Fruit fly (Drosophila melanogaster) whole organism, embryonic: ENCODE data around the gene CG46439.

Experiments used
- Adf1 ChIP-seq: fragments of 200-800 bp; sonication (Bioruptor generic); IDR thresholded peaks from 2 replicates; pipeline ENCODE4 v1.3.6; 2022; ENCODE audit warnings: missing biosample characterization, missing genetic modification characterization
- Atf6 ChIP-seq: fragments of 200-800 bp; sonication (Bioruptor generic); IDR thresholded peaks from 2 replicates; pipeline ENCODE4 v1.3.6; 2022; ENCODE audit warnings: missing biosample characterization, missing genetic modification characterization
- CG10366 ChIP-seq: fragments of 200-800 bp; sonication (Bioruptor generic); IDR thresholded peaks from 2 replicates; pipeline ENCODE4 v1.3.6; 2022; ENCODE audit warnings: missing biosample characterization, missing genetic modification characterization
- CG11504 ChIP-seq: fragments of 200-800 bp; sonication (Bioruptor generic); optimal IDR thresholded peaks from 3 replicates; lab custom pipeline; 2019; ENCODE audit warnings: missing biosample characterization, mild to moderate bottlenecking, missing genetic modification characterization, moderate library complexity
- CG11696 ChIP-seq: fragments of 200-800 bp; sonication (Bioruptor generic); IDR thresholded peaks from 2 replicates; pipeline ENCODE4 v1.3.6; 2022; ENCODE audit warnings: missing biosample characterization, missing genetic modification characterization
- CG12744 ChIP-seq: fragments of 200-800 bp; sonication (Bioruptor generic); optimal IDR thresholded peaks from 2 replicates; lab custom pipeline; 2016; ENCODE audit warnings: missing biosample characterization, missing genetic modification characterization
- CG12942 ChIP-seq: fragments of 200-800 bp; sonication (Bioruptor generic); optimal IDR thresholded peaks from 3 replicates; lab custom pipeline; 2016; ENCODE audit warnings: missing biosample characterization, missing genetic modification characterization
- CG13424 ChIP-seq: fragments of 200-800 bp; sonication (Bioruptor generic); optimal IDR thresholded peaks from 2 replicates; lab custom pipeline; 2019; ENCODE audit warnings: missing biosample characterization, mild to moderate bottlenecking, missing genetic modification characterization, moderate library complexity
- CG17612 ChIP-seq: fragments of 200-800 bp; sonication (Bioruptor generic); IDR thresholded peaks from 2 replicates; pipeline ENCODE4 v1.3.6; 2022; ENCODE audit warnings: missing biosample characterization, missing genetic modification characterization
- CG17802 ChIP-seq: fragments of 200-800 bp; sonication (Bioruptor generic); optimal IDR thresholded peaks from 2 replicates; lab custom pipeline; 2018; ENCODE audit warnings: missing biosample characterization, mild to moderate bottlenecking, missing genetic modification characterization, moderate library complexity
- CG18262 ChIP-seq: fragments of 200-800 bp; optimal IDR thresholded peaks from 3 replicates; lab custom pipeline; 2019; ENCODE audit warnings: missing biosample characterization, mild to moderate bottlenecking, missing genetic modification characterization, moderate library complexity
- CG30431 ChIP-seq: fragments of 200-800 bp; sonication (Bioruptor generic); optimal IDR thresholded peaks from 2 replicates; lab custom pipeline; 2017; ENCODE audit warnings: missing biosample characterization, missing genetic modification characterization
- CG31365 ChIP-seq: fragments of 200-800 bp; sonication (Bioruptor generic); optimal IDR thresholded peaks from 2 replicates; lab custom pipeline; 2018; ENCODE audit warnings: missing biosample characterization, mild to moderate bottlenecking, missing genetic modification characterization
- CG3281 ChIP-seq: fragments of 200-800 bp; sonication (Bioruptor generic); optimal IDR thresholded peaks from 3 replicates; lab custom pipeline; 2017; ENCODE audit warnings: missing biosample characterization, mild to moderate bottlenecking, missing genetic modification characterization
- CG4820 ChIP-seq: fragments of 200-800 bp; sonication (Bioruptor generic); optimal IDR thresholded peaks from 3 replicates; lab custom pipeline; 2016; ENCODE audit warnings: missing biosample characterization, missing genetic modification characterization
- CG6254 ChIP-seq: fragments of 200-800 bp; sonication (Bioruptor generic); optimal IDR thresholded peaks from 3 replicates; lab custom pipeline; 2017; ENCODE audit warnings: mild to moderate bottlenecking, missing biosample characterization, missing genetic modification reagents, missing genetic modification characterization
- CG6272 ChIP-seq: fragments of 200-800 bp; sonication (Bioruptor generic); IDR thresholded peaks from 2 replicates; pipeline ENCODE4 v1.3.6; 2022; ENCODE audit warnings: missing biosample characterization, missing genetic modification characterization
- CG7357 ChIP-seq: fragments of 200-800 bp; sonication (Bioruptor generic); IDR thresholded peaks from 3 replicates; pipeline ENCODE4 v1.3.6; 2022; ENCODE audit warnings: missing biosample characterization, missing genetic modification characterization
- CG7963 ChIP-seq: fragments of 200-800 bp; sonication (Bioruptor generic); IDR thresholded peaks from 3 replicates; pipeline ENCODE4 v1.3.6; 2022; ENCODE audit warnings: missing biosample characterization, missing genetic modification characterization; ENCODE audit not compliant: partially characterized antibody
- CG8388 ChIP-seq: fragments of 200-800 bp; sonication (Bioruptor generic); optimal IDR thresholded peaks from 2 replicates; lab custom pipeline; 2019; ENCODE audit warnings: missing biosample characterization, mild to moderate bottlenecking, missing genetic modification characterization, moderate library complexity
- CG8478 ChIP-seq: fragments of >200 bp; optimal IDR thresholded peaks from 2 replicates; lab custom pipeline; 2018
- CG8765 ChIP-seq: fragments of 200-800 bp; sonication (Bioruptor generic); IDR thresholded peaks from 2 replicates; pipeline ENCODE4 v1.3.6; 2022; ENCODE audit warnings: missing biosample characterization, missing genetic modification characterization
- CG9876 ChIP-seq: fragments of 200-800 bp; sonication (Bioruptor generic); optimal IDR thresholded peaks from 2 replicates; lab custom pipeline; 2016; ENCODE audit warnings: missing biosample characterization, missing genetic modification characterization
- Chrac-16 ChIP-seq: fragments of 200-800 bp; sonication (Bioruptor generic); optimal IDR thresholded peaks from 3 replicates; lab custom pipeline; 2016; ENCODE audit warnings: missing biosample characterization, missing genetic modification characterization
- E2f2 ChIP-seq: fragments of 200-800 bp; sonication (Bioruptor generic); IDR thresholded peaks from 2 replicates; pipeline ENCODE4 v1.3.6; 2022; ENCODE audit warnings: missing biosample characterization, missing genetic modification characterization
- Gug ChIP-seq: fragments of 200-800 bp; sonication (Bioruptor generic); IDR thresholded peaks from 4 replicates; pipeline ENCODE4 v1.3.6; 2022; ENCODE audit warnings: missing biosample characterization, missing genetic modification characterization
- HHEX ChIP-seq: fragments of 200-800 bp; sonication (Bioruptor generic); optimal IDR thresholded peaks from 3 replicates; lab custom pipeline; 2017; ENCODE audit warnings: missing biosample characterization, mild to moderate bottlenecking, missing genetic modification characterization, missing genetic modification reagents
- HLH54F ChIP-seq: fragments of 200-800 bp; sonication (Bioruptor generic); optimal IDR thresholded peaks from 3 replicates; lab custom pipeline; 2016; ENCODE audit warnings: missing biosample characterization, missing genetic modification characterization
- HmgD ChIP-seq: fragments of 200-800 bp; sonication (Bioruptor generic); optimal IDR thresholded peaks from 3 replicates; lab custom pipeline; 2016; ENCODE audit warnings: missing biosample characterization, missing genetic modification characterization
- HmgZ ChIP-seq: fragments of 200-800 bp; sonication (Bioruptor generic); optimal IDR thresholded peaks from 2 replicates; lab custom pipeline; 2018; ENCODE audit warnings: missing biosample characterization, mild to moderate bottlenecking, missing genetic modification characterization
- NC2β ChIP-seq: fragments of 200-800 bp; sonication (Bioruptor generic); optimal IDR thresholded peaks from 2 replicates; lab custom pipeline; 2016; ENCODE audit warnings: missing biosample characterization, missing genetic modification characterization
- NK7.1 ChIP-seq: fragments of 200-800 bp; sonication (Bioruptor generic); optimal IDR thresholded peaks from 3 replicates; lab custom pipeline; 2016; ENCODE audit warnings: missing biosample characterization, missing genetic modification characterization
- Neu2 ChIP-seq: fragments of 200-800 bp; sonication (Bioruptor generic); optimal IDR thresholded peaks from 3 replicates; lab custom pipeline; 2016; ENCODE audit warnings: missing biosample characterization, missing genetic modification characterization, borderline replicate concordance
- Six4 ChIP-seq: fragments of 200-800 bp; sonication (Bioruptor generic); optimal IDR thresholded peaks from 2 replicates; lab custom pipeline; 2016; ENCODE audit warnings: missing biosample characterization, missing genetic modification characterization
- Sox102F ChIP-seq: fragments of 200-800 bp; sonication (Bioruptor generic); optimal IDR thresholded peaks from 2 replicates; lab custom pipeline; 2018; ENCODE audit warnings: missing biosample characterization, mild to moderate bottlenecking, missing genetic modification characterization, moderate library complexity
- TFAM ChIP-seq: fragments of 200-800 bp; sonication (Bioruptor generic); optimal IDR thresholded peaks from 2 replicates; lab custom pipeline; 2017; ENCODE audit warnings: missing biosample characterization, missing genetic modification characterization, inconsistent platforms
- bbx ChIP-seq: fragments of 200-800 bp; sonication (Bioruptor generic); IDR thresholded peaks from 2 replicates; pipeline ENCODE4 v1.3.6; 2022; ENCODE audit warnings: missing biosample characterization, missing genetic modification characterization; ENCODE audit not compliant: partially characterized antibody
- chinmo ChIP-seq: fragments of 200-800 bp; sonication (Bioruptor generic); IDR thresholded peaks from 4 replicates; pipeline ENCODE4 v1.3.6; 2022; ENCODE audit warnings: missing biosample characterization, missing genetic modification characterization; ENCODE audit not compliant: partially characterized antibody
- dan ChIP-seq: fragments of 200-800 bp; sonication (Bioruptor generic); IDR thresholded peaks from 2 replicates; pipeline ENCODE4 v1.3.6; 2022; ENCODE audit warnings: missing biosample characterization, missing genetic modification characterization
- dati ChIP-seq: fragments of 200-800 bp; sonication (Bioruptor generic); IDR thresholded peaks from 2 replicates; pipeline ENCODE4 v1.3.6; 2022; ENCODE audit warnings: missing biosample characterization, missing genetic modification characterization
- dpn ChIP-seq, 2 experiments: fragments of 200-800 bp; sonication (Bioruptor generic); optimal IDR thresholded peaks; 3 replicates each; lab custom pipeline; 2016; ENCODE audit warnings: missing biosample characterization in 2 of 2, missing genetic modification characterization in 2 of 2
- gce ChIP-seq: fragments of 200-800 bp; sonication (Bioruptor generic); IDR thresholded peaks from 3 replicates; pipeline ENCODE4 v1.3.6; 2022; ENCODE audit warnings: missing biosample characterization, missing genetic modification characterization
- hbn ChIP-seq: fragments of 200-800 bp; sonication (Bioruptor generic); IDR thresholded peaks from 2 replicates; pipeline ENCODE4 v1.3.6; 2022; ENCODE audit warnings: missing biosample characterization, missing genetic modification characterization; ENCODE audit not compliant: partially characterized antibody
- nmo ChIP-seq: fragments of 200-800 bp; sonication (Bioruptor generic); optimal IDR thresholded peaks from 2 replicates; lab custom pipeline; 2018; ENCODE audit warnings: missing biosample characterization, mild to moderate bottlenecking, missing genetic modification characterization, moderate library complexity
- pfk ChIP-seq: fragments of 200-800 bp; sonication (Bioruptor generic); optimal IDR thresholded peaks from 2 replicates; lab custom pipeline; 2018; ENCODE audit warnings: missing biosample characterization, mild to moderate bottlenecking, missing genetic modification characterization, moderate library complexity
- run ChIP-seq: fragments of 200-800 bp; sonication (Bioruptor generic); optimal IDR thresholded peaks from 3 replicates; lab custom pipeline; 2018; ENCODE audit warnings: missing biosample characterization, mild to moderate bottlenecking, missing genetic modification characterization
- sim ChIP-seq: fragments of 200-800 bp; sonication (Bioruptor generic); IDR thresholded peaks from 2 replicates; pipeline ENCODE4 v1.3.6; 2022; ENCODE audit warnings: missing biosample characterization, missing genetic modification characterization
- ssp ChIP-seq: fragments of 200-800 bp; sonication (Bioruptor generic); IDR thresholded peaks from 2 replicates; pipeline ENCODE4 v1.3.6; 2022; ENCODE audit warnings: missing biosample characterization, missing genetic modification characterization
- unc-4 ChIP-seq: fragments of 200-800 bp; sonication (Bioruptor generic); IDR thresholded peaks from 2 replicates; pipeline ENCODE4 v1.3.6; 2022; ENCODE audit warnings: missing biosample characterization, missing genetic modification characterization; ENCODE audit not compliant: partially characterized antibody
- zen ChIP-seq: fragments of 200-800 bp; sonication (Bioruptor generic); optimal IDR thresholded peaks from 3 replicates; lab custom pipeline; 2018; ENCODE audit warnings: missing biosample characterization, mild to moderate bottlenecking, missing genetic modification characterization, moderate library complexity

CG46439 gene

dm6 chr3L:11084557-11085231, 11.4 kb downstream of the CG46439 start (continued):
- TF ChIP-seq CG12942 (peak; percentile 96), CG7963 (GFP tag; lab: Robert Waterston, UW) (no peak), run (peak; percentile 92), CG8388 (peak; percentile 97), Adf1 (peak; percentile 54), CG10366 (GFP tag; lab: Robert Waterston, UW) (peak; percentile 96), CG7357 (GFP tag; lab: Robert Waterston, UW) (peak; percentile 87; the same call in 2 of the 3 replicates), Atf6 (GFP tag; lab: Robert Waterston, UW) (peak; percentile 93), CG17612 (GFP tag; lab: Robert Waterston, UW) (peak; percentile 82), gce (GFP tag; lab: Robert Waterston, UW) (peak; percentile 97), HmgD (GFP tag; lab: Kevin White, UChicago) (peak; percentile 82), E2f2 (GFP tag; lab: Robert Waterston, UW) (peak; percentile 80), HLH54F (GFP tag; lab: Kevin White, UChicago) (peak; percentile 91), CG17802 (tag; lab: Kevin White, UChicago) (peak; percentile 75), CG8478 (lab: Kevin White, UChicago) (no peak), ssp (peak; percentile 86), CG3281 (GFP tag; lab: Kevin White, UChicago) (peak; percentile 81), TFAM (GFP tag; lab: Kevin White, UChicago) (peak; percentile 71), dati (peak; percentile 90), Chrac-16 (GFP tag; lab: Kevin White, UChicago) (peak; percentile 95), Gug (GFP tag; lab: Robert Waterston, UW) (peak; percentile 87), CG6254 (GFP tag; lab: Kevin White, UChicago) (peak; percentile 96), dan (GFP tag; lab: Robert Waterston, UW) (peak; percentile 87), CG8765 (peak; percentile 87), zen (tag; lab: Kevin White, UChicago) (peak; percentile 94), pfk (GFP tag; lab: Kevin White, UChicago) (peak; percentile 24), hbn (GFP tag; lab: Robert Waterston, UW) (no peak), CG11504 (tag; lab: Kevin White, UChicago) (peak; percentile 97), HHEX (peak; percentile 94), CG6272 (peak; percentile 88), CG30431 (GFP tag; lab: Kevin White, UChicago) (peak; percentile 92), unc-4 (GFP tag; lab: Robert Waterston, UW) (no peak), CG13424 (peak; percentile 97), NK7.1 (GFP tag; lab: Kevin White, UChicago) (peak; percentile 95), NC2β (GFP tag; lab: Kevin White, UChicago) (peak; percentile 97), CG31365 (tag; lab: Kevin White, UChicago) (peak; percentile 76), HmgZ (peak; percentile 94), Six4 (GFP tag; lab: Kevin White, UChicago) (peak; percentile 96), nmo (peak; percentile 98), CG18262 (tag; lab: Kevin White, UChicago) (peak; percentile 98), chinmo (GFP tag; lab: Robert Waterston, UW) (peak; percentile 73; the same call in 1 of the 4 replicates), Sox102F (GFP tag; lab: Kevin White, UChicago) (peak; percentile 99), CG12744 (GFP tag; lab: Kevin White, UChicago) (peak; percentile 96), Neu2 (GFP tag; lab: Kevin White, UChicago) (peak; percentile 86), bbx (GFP tag; lab: Robert Waterston, UW) (no peak), dpn (GFP tag; optimal IDR thresholded peaks at IDR 0.05; lab: Kevin White, UChicago) (peak; percentile 97), CG9876 (GFP tag; lab: Kevin White, UChicago) (peak; percentile 89), CG4820 (GFP tag; lab: Kevin White, UChicago) (peak; percentile 97), CG11696 (GFP tag; lab: Robert Waterston, UW) (peak; percentile 87), sim (peak; percentile 96)
